Worm (Caenorhabditis elegans) whole organism, L4 larva: ENCODE measurements around the gene Y47D3B.3.

Source experiments
- lin-39 ChIP-seq: fragments of 150-350 bp; optimal IDR thresholded peaks from 2 replicates; lab custom pipeline; 2014; ENCODE audit warnings: missing biosample characterization, missing genetic modification reagents, missing genetic modification characterization
- nhr-237 ChIP-seq: sonication (generic microtip); optimal IDR thresholded peaks from 2 replicates; lab custom pipeline; 2017; ENCODE audit warnings: missing biosample characterization, missing genetic modification characterization

DNA sequence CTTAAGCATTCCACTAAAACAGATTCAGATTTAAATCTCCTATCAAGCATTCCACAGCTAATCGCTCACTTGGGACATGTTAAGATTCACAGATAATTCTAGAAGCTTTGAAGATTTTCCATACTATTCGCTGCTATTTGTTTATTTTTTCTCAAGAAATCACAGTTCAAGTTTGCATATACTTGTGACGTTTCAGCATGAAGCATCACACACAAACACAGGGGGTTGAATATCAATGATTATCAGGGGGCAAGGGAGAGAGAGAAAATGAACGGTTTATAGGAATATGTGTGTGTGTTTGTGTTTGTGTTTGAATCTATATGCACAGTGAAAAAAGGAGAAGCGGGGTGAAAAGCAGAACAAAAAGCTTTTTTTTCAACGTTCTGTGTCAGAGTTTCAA lies 5.1 kb downstream of the Y47D3B.3 start, which contains the start of gene Y47D3B.12:
- TF ChIP-seq nhr-237 (no peak), lin-39 (tag; lab: Kevin White, UChicago) (no peak)
